Worm (Caenorhabditis elegans) whole organism, early embryonic: ENCODE data around the gene nog-1.

Experiments
- F13C5.2 ChIP-seq: sonication (generic microtip); optimal IDR thresholded peaks from 2 replicates; lab custom pipeline; 2017; ENCODE audit warnings: mild to moderate bottlenecking, missing genetic modification characterization, inconsistent platforms, missing compliant biosample characterization
- ama-1 ChIP-seq: fragments of 150-350 bp; optimal IDR thresholded peaks from 2 replicates; lab custom pipeline; 2014
- ets-7 ChIP-seq: sonication (generic microtip); optimal IDR thresholded peaks from 2 replicates; lab custom pipeline; 2016; ENCODE audit warnings: missing genotype, missing genetic modification characterization, missing compliant biosample characterization
- flt-1 ChIP-seq: fragments of 200-800 bp; sonication (Bioruptor generic); IDR thresholded peaks from 2 replicates; pipeline ENCODE4 v1.3.6; 2022; ENCODE audit warnings: missing genetic modification characterization, missing compliant biosample characterization
- hmbx-1 ChIP-seq: sonication (generic microtip); optimal IDR thresholded peaks from 2 replicates; lab custom pipeline; 2016; ENCODE audit warnings: mild to moderate bottlenecking, missing genetic modification characterization, missing compliant biosample characterization

- TF ChIP-seq ama-1 (lab: Kevin White, UChicago) (no peak), hmbx-1 (no peak), flt-1 (GFP tag; lab: Robert Waterston, UW) (no peak), F13C5.2 (tag; lab: Kevin White, UChicago) (no peak), ets-7 (tag; lab: Kevin White, UChicago) (no peak)
These were observed 51.7 kb downstream of the nog-1 start, which contains the start of gene dpm-1 for ce11 chrIV:445377-445776.
